Worm (Caenorhabditis elegans) whole organism, L1 larva: ENCODE results near the gene glb-16.
A peak's percentile ranks its signal among the peaks of the same experiment; 100 is the strongest.

Experiments
- C16A3.4 ChIP-seq: fragments of 150-350 bp; optimal IDR thresholded peaks from 2 replicates; lab custom pipeline; 2014; ENCODE audit warnings: missing biosample characterization, missing genetic modification characterization
- aly-2 ChIP-seq: fragments of 150-350 bp; optimal IDR thresholded peaks from 2 replicates; lab custom pipeline; 2014; ENCODE audit warnings: missing biosample characterization, missing genetic modification characterization
- ama-1 ChIP-seq: fragments of 150-350 bp; optimal IDR thresholded peaks from 2 replicates; lab custom pipeline; 2014
- blmp-1 ChIP-seq: fragments of 150-350 bp; optimal IDR thresholded peaks from 2 replicates; lab custom pipeline; 2014; ENCODE audit warnings: missing biosample characterization, missing genetic modification characterization
- ceh-63 ChIP-seq: fragments of 200-800 bp; sonication (Bioruptor generic); optimal IDR thresholded peaks from 2 replicates; lab custom pipeline; 2018; ENCODE audit warnings: mild to moderate bottlenecking, missing genetic modification characterization, missing compliant biosample characterization
- ceh-8 ChIP-seq: fragments of 200-800 bp; sonication (Bioruptor generic); optimal IDR thresholded peaks from 2 replicates; lab custom pipeline; 2018; ENCODE audit warnings: mild to moderate bottlenecking, missing genetic modification characterization, moderate library complexity, missing compliant biosample characterization
- ceh-90 ChIP-seq: sonication (generic microtip); optimal IDR thresholded peaks from 2 replicates; lab custom pipeline; 2016; ENCODE audit warnings: missing genetic modification characterization, missing compliant biosample characterization
- ces-1 ChIP-seq: fragments of 150-350 bp; optimal IDR thresholded peaks from 2 replicates; lab custom pipeline; 2014; ENCODE audit warnings: missing biosample characterization, missing genetic modification reagents, missing genetic modification characterization
- dpl-1 ChIP-seq, 3 experiments: fragments of 150-350 bp in 2 of 3; sonication (generic microtip) in 1 of 3; optimal IDR thresholded peaks; 2 replicates each; lab custom pipeline; 2014 to 2017; ENCODE audit warnings: missing biosample characterization in 3 of 3, missing genetic modification characterization in 3 of 3, missing genetic modification reagents in 3 of 3
- dsc-1 ChIP-seq: sonication (generic microtip); optimal IDR thresholded peaks from 2 replicates; lab custom pipeline; 2016; ENCODE audit warnings: mild to moderate bottlenecking, missing genetic modification characterization, missing compliant biosample characterization
- egl-13 ChIP-seq: sonication (generic microtip); optimal IDR thresholded peaks from 2 replicates; lab custom pipeline; 2016; ENCODE audit warnings: missing genotype, missing genetic modification reagents, missing genetic modification characterization, missing compliant biosample characterization
- elt-3 ChIP-seq, 6 experiments: fragments of 150-350 bp in 1 of 6; sonication (generic microtip); optimal IDR thresholded peaks; 2 replicates each; lab custom pipeline; 2017 to 2018; ENCODE audit warnings: missing biosample characterization in 6 of 6, missing genetic modification characterization in 6 of 6, inconsistent platforms in 1 of 6
- ets-5 ChIP-seq: fragments of 200-800 bp; sonication (Bioruptor generic); IDR thresholded peaks from 2 replicates; pipeline ENCODE4 v1.3.6; 2022; ENCODE audit warnings: missing genetic modification characterization, missing compliant biosample characterization
- fkh-10 ChIP-seq: sonication (generic microtip); optimal IDR thresholded peaks from 2 replicates; lab custom pipeline; 2017; ENCODE audit warnings: missing biosample characterization, missing genetic modification reagents, missing genetic modification characterization
- fos-1 ChIP-seq: fragments of 150-350 bp; optimal IDR thresholded peaks from 2 replicates; lab custom pipeline; 2014; ENCODE audit warnings: missing biosample characterization, missing genetic modification characterization
- grh-1 ChIP-seq: fragments of 200-800 bp; sonication (Bioruptor generic); IDR thresholded peaks from 2 replicates; pipeline ENCODE4 v1.3.6; 2022; ENCODE audit warnings: missing genetic modification reagents, missing genetic modification characterization, missing compliant biosample characterization
- hlh-17 ChIP-seq: fragments of 200-800 bp; sonication (Bioruptor generic); optimal IDR thresholded peaks from 2 replicates; lab custom pipeline; 2018; ENCODE audit warnings: missing genetic modification characterization, mild to moderate bottlenecking, missing compliant biosample characterization, moderate library complexity, borderline replicate concordance
- irx-1 ChIP-seq: sonication (generic microtip); optimal IDR thresholded peaks from 2 replicates; lab custom pipeline; 2016; ENCODE audit warnings: missing genetic modification characterization, missing compliant biosample characterization
- isw-1 ChIP-seq: fragments of 200-800 bp; sonication (Bioruptor generic); IDR thresholded peaks from 2 replicates; pipeline ENCODE4 v1.3.6; 2022; ENCODE audit warnings: missing genetic modification characterization, missing compliant biosample characterization
- jun-1 ChIP-seq: fragments of 150-350 bp; optimal IDR thresholded peaks from 2 replicates; lab custom pipeline; 2014; ENCODE audit warnings: missing biosample characterization, missing genetic modification reagents, missing genetic modification characterization
- lin-13 ChIP-seq: fragments of 150-350 bp; optimal IDR thresholded peaks from 2 replicates; lab custom pipeline; 2014; ENCODE audit warnings: missing biosample characterization, missing genetic modification reagents, missing genetic modification characterization
- lin-14 ChIP-seq: fragments of 200-800 bp; sonication (Bioruptor generic); optimal IDR thresholded peaks from 2 replicates; lab custom pipeline; 2018; ENCODE audit warnings: mild to moderate bottlenecking, missing genetic modification characterization, moderate library complexity, missing compliant biosample characterization
- lin-15B ChIP-seq: fragments of 150-350 bp; sonication (generic microtip); optimal IDR thresholded peaks from 3 replicates; lab custom pipeline; 2014; ENCODE audit warnings: missing biosample characterization, missing genetic modification characterization
- mep-1 ChIP-seq: fragments of 150-350 bp; optimal IDR thresholded peaks from 2 replicates; lab custom pipeline; 2014; ENCODE audit warnings: missing biosample characterization, missing genetic modification characterization
- nhr-11 ChIP-seq: fragments of 150-350 bp; optimal IDR thresholded peaks from 2 replicates; lab custom pipeline; 2014; ENCODE audit warnings: missing biosample characterization, missing genetic modification characterization
- nhr-12 ChIP-seq: sonication (generic microtip); optimal IDR thresholded peaks from 2 replicates; lab custom pipeline; 2017; ENCODE audit warnings: missing biosample characterization, missing genetic modification characterization
- nhr-20 ChIP-seq: sonication (generic microtip); optimal IDR thresholded peaks from 2 replicates; lab custom pipeline; 2016; ENCODE audit warnings: mild to moderate bottlenecking, missing genetic modification characterization, missing compliant biosample characterization
- nhr-237 ChIP-seq: fragments of 150-350 bp; optimal IDR thresholded peaks from 2 replicates; lab custom pipeline; 2014; ENCODE audit warnings: missing biosample characterization, missing genetic modification characterization
- nhr-47 ChIP-seq: sonication (generic microtip); optimal IDR thresholded peaks from 2 replicates; lab custom pipeline; 2016; ENCODE audit warnings: mild to moderate bottlenecking, missing genetic modification characterization, moderate library complexity, missing compliant biosample characterization
- nhr-71 ChIP-seq: sonication (generic microtip); optimal IDR thresholded peaks from 2 replicates; lab custom pipeline; 2016; ENCODE audit warnings: mild to moderate bottlenecking, missing genetic modification characterization, moderate library complexity, missing compliant biosample characterization
- nhr-84 ChIP-seq: sonication (generic microtip); optimal IDR thresholded peaks from 2 replicates; lab custom pipeline; 2017; ENCODE audit warnings: missing biosample characterization, missing genetic modification characterization
- nhr-85 ChIP-seq: sonication (generic microtip); peaks from one replicate; lab custom pipeline; 2016; ENCODE audit warnings: missing genetic modification characterization, inconsistent platforms, missing compliant biosample characterization
- nhr-90 ChIP-seq: sonication (generic microtip); optimal IDR thresholded peaks from 2 replicates; lab custom pipeline; 2016; ENCODE audit warnings: mild to moderate bottlenecking, missing genetic modification characterization, missing compliant biosample characterization; ENCODE audit not compliant: poor library complexity
- pax-3 ChIP-seq: fragments of 200-800 bp; sonication (Bioruptor generic); optimal IDR thresholded peaks from 2 replicates; lab custom pipeline; 2018; ENCODE audit warnings: mild to moderate bottlenecking, missing genetic modification characterization, moderate library complexity, missing compliant biosample characterization
- skn-1 ChIP-seq: fragments of 150-350 bp; optimal IDR thresholded peaks from 2 replicates; lab custom pipeline; 2014; ENCODE audit warnings: missing biosample characterization, missing genetic modification characterization
- snpc-4 ChIP-seq: fragments of 150-350 bp; optimal IDR thresholded peaks from 2 replicates; lab custom pipeline; 2014; ENCODE audit warnings: missing biosample characterization, missing genetic modification characterization
- snu-23 ChIP-seq: sonication (generic microtip); optimal IDR thresholded peaks from 2 replicates; lab custom pipeline; 2016; ENCODE audit warnings: missing genetic modification characterization, missing compliant biosample characterization
- sup-37 ChIP-seq: fragments of 200-800 bp; sonication (Bioruptor generic); optimal IDR thresholded peaks from 2 replicates; lab custom pipeline; 2018; ENCODE audit warnings: mild to moderate bottlenecking, missing genetic modification characterization, missing compliant biosample characterization
- tlp-1 ChIP-seq: fragments of 150-350 bp; optimal IDR thresholded peaks from 2 replicates; lab custom pipeline; 2014; ENCODE audit warnings: missing biosample characterization, missing genetic modification characterization
- unc-130 ChIP-seq: fragments of 150-350 bp; optimal IDR thresholded peaks from 2 replicates; lab custom pipeline; 2017; ENCODE audit warnings: missing biosample characterization, missing genetic modification characterization, inconsistent platforms
- vab-15 ChIP-seq: sonication (generic microtip); optimal IDR thresholded peaks from 2 replicates; lab custom pipeline; 2017; ENCODE audit warnings: missing genotype, mild to moderate bottlenecking, missing genetic modification characterization, missing compliant biosample characterization
- zag-1 ChIP-seq: fragments of 150-350 bp; optimal IDR thresholded peaks from 2 replicates; lab custom pipeline; 2014; ENCODE audit warnings: missing biosample characterization, missing genetic modification characterization
- zip-4 ChIP-seq: fragments of 200-800 bp; sonication (Bioruptor generic); optimal IDR thresholded peaks from 2 replicates; lab custom pipeline; 2018; ENCODE audit warnings: mild to moderate bottlenecking, missing genetic modification characterization, moderate library complexity, missing compliant biosample characterization
- ztf-11 ChIP-seq, 2 experiments: sonication (generic microtip); optimal IDR thresholded peaks; 2 replicates each; lab custom pipeline; 2016 to 2017; ENCODE audit warnings: missing genetic modification characterization in 2 of 2, missing biosample characterization in 1 of 2, missing compliant biosample characterization in 1 of 2

glb-16 gene

ce11 chrX:7540033-7540432, at the start of gene glb-16:
Gene glb-16 (minus strand): TSS chrX:7540133.
- TF ChIP-seq lin-13 (GFP tag; lab: Kevin White, UChicago) (no peak), lin-15B (tag; lab: Kevin White, UChicago) (no peak), ceh-63 (GFP tag; lab: Kevin White, UChicago) (no peak), ama-1 (no peak), blmp-1 (tag; lab: Kevin White, UChicago) (no peak), ztf-11 (tag; optimal IDR thresholded peaks at IDR 0.05; lab: Kevin White, UChicago) (no peak), dpl-1 (GFP tag; optimal IDR thresholded peaks at IDR 0.05; lab: Kevin White, UChicago) (no peak)

DNA sequence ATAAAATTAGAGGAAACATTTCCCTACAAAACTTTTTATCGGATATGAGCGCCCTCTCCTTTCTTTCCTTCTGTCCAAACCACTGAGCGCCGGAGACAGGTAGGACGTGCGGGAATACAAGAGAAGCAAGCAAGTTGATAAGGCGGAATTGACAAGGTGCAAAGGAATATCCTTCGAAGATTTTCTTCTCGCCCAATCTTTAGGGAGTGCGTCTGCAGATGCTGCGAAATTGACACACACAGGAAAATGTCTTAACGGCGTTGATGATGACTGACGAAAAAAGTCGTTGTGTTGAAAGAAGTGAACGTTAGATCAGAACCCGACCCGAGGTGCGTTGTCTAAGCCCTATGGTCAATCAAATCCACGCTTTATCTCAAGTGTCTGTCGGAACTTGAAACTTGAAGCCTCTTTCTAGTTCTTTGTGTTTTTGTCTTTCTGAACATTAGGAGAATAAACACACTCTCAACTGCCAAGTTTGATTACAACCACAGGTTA, 47.9 kb upstream of the glb-16 start:
- TF ChIP-seq blmp-1 (tag; lab: Kevin White, UChicago) (peak; percentile 69), jun-1 (no peak), elt-3 (tag; optimal IDR thresholded peaks at IDR 0.05; lab: Kevin White, UChicago) (peak in 1 of 6 experiments; percentile 22), nhr-20 (tag; lab: Kevin White, UChicago) (no peak), sup-37 (GFP tag; lab: Kevin White, UChicago) (no peak), vab-15 (tag; lab: Kevin White, UChicago) (no peak), zip-4 (GFP tag; lab: Kevin White, UChicago) (no peak), pax-3 (tag; lab: Kevin White, UChicago) (no peak)
- TF ChIP-seq, all 84 proteins: peak for 2

DNA sequence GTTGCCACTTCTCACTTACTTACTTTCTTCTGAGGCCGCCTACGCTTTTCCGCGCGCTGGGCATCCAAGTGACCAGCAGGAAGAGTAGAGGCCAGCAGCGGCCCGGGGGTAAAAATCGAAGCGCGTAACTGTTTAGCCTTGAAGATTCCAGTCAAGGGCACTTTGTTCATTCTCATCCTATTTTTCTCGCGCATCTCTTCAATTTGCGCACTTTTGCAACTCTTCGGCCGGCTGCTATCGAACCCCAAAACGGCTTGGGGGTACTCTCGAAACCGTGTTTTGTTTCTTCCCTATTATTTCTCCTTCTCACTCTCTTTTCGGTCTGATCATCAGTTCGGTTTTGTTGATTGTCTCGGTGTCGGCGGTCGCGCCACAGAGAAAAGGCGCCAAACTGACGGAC, 46.7 kb upstream of the glb-16 start:
- TF ChIP-seq C16A3.4 (tag; lab: Kevin White, UChicago) (no peak), ceh-8 (GFP tag; lab: Kevin White, UChicago) (no peak), fos-1 (tag; lab: Kevin White, UChicago) (no peak), nhr-20 (tag; lab: Kevin White, UChicago) (peak; percentile 54), ceh-90 (tag; lab: Kevin White, UChicago) (no peak), zag-1 (tag; lab: Kevin White, UChicago) (no peak), nhr-71 (peak; percentile 56), irx-1 (tag; lab: Kevin White, UChicago) (no peak), hlh-17 (GFP tag; lab: Kevin White, UChicago) (no peak), ama-1 (no peak), zip-4 (GFP tag; lab: Kevin White, UChicago) (no peak), lin-14 (GFP tag; lab: Kevin White, UChicago) (peak; percentile 65), ets-5 (no peak), skn-1 (tag; lab: Kevin White, UChicago) (peak; percentile 2), nhr-85 (tag; lab: Kevin White, UChicago) (peak; percentile 88), isw-1 (no peak), sup-37 (GFP tag; lab: Kevin White, UChicago) (no peak), mep-1 (tag; lab: Kevin White, UChicago) (peak; percentile 39), nhr-12 (no peak), ceh-63 (GFP tag; lab: Kevin White, UChicago) (no peak), nhr-90 (tag; lab: Kevin White, UChicago) (peak; percentile 6), tlp-1 (tag; lab: Kevin White, UChicago) (no peak), blmp-1 (tag; lab: Kevin White, UChicago) (peak; percentile 68), elt-3 (tag; optimal IDR thresholded peaks at IDR 0.05; lab: Kevin White, UChicago) (peak in 1 of 6 experiments; percentile 12), snpc-4 (tag; lab: Kevin White, UChicago) (no peak), nhr-237 (tag; lab: Kevin White, UChicago) (no peak), grh-1 (GFP tag; lab: Robert Waterston, UW) (no peak), ces-1 (GFP tag; lab: Kevin White, UChicago) (no peak), fkh-10 (GFP tag; lab: Kevin White, UChicago) (no peak), nhr-47 (tag; lab: Kevin White, UChicago) (peak; percentile 6), snu-23 (GFP tag; lab: Kevin White, UChicago) (peak; percentile 23), dsc-1 (tag; lab: Kevin White, UChicago) (no peak), aly-2 (no peak), nhr-84 (no peak), unc-130 (no peak), nhr-11 (tag; lab: Kevin White, UChicago) (no peak), egl-13 (no peak)
